Worm (Caenorhabditis elegans) whole organism, L1 larva: ENCODE data around the gene K05F6.4.

Experiments used
- F16B12.6 ChIP-seq: fragments of 150-350 bp; optimal IDR thresholded peaks from 2 replicates; lab custom pipeline; 2014; ENCODE audit warnings: missing biosample characterization, missing genetic modification characterization
- aly-2 ChIP-seq: fragments of 150-350 bp; optimal IDR thresholded peaks from 2 replicates; lab custom pipeline; 2014; ENCODE audit warnings: missing biosample characterization, missing genetic modification characterization
- ceh-90 ChIP-seq: sonication (generic microtip); optimal IDR thresholded peaks from 2 replicates; lab custom pipeline; 2016; ENCODE audit warnings: missing genetic modification characterization, missing compliant biosample characterization
- efl-3 ChIP-seq: fragments of 200-800 bp; sonication (Bioruptor generic); optimal IDR thresholded peaks from 2 replicates; lab custom pipeline; 2018; ENCODE audit warnings: mild to moderate bottlenecking, missing genetic modification characterization, missing compliant biosample characterization
- egl-27 ChIP-seq, 2 experiments: fragments of 150-350 bp in 1 of 2; sonication (generic microtip); optimal IDR thresholded peaks; 3 replicates each; lab custom pipeline; 2017 to 2018; ENCODE audit warnings: missing biosample characterization in 2 of 2, missing genetic modification characterization in 2 of 2, missing genetic modification reagents in 2 of 2
- elt-3 ChIP-seq, 6 experiments: fragments of 150-350 bp in 1 of 6; sonication (generic microtip); optimal IDR thresholded peaks; 2 replicates each; lab custom pipeline; 2017 to 2018; ENCODE audit warnings: missing biosample characterization in 6 of 6, missing genetic modification characterization in 6 of 6, inconsistent platforms in 1 of 6
- ets-5 ChIP-seq: fragments of 200-800 bp; sonication (Bioruptor generic); IDR thresholded peaks from 2 replicates; pipeline ENCODE4 v1.3.6; 2022; ENCODE audit warnings: missing genetic modification characterization, missing compliant biosample characterization
- fkh-10 ChIP-seq: sonication (generic microtip); optimal IDR thresholded peaks from 2 replicates; lab custom pipeline; 2017; ENCODE audit warnings: missing biosample characterization, missing genetic modification reagents, missing genetic modification characterization
- fkh-4 ChIP-seq: sonication (generic microtip); optimal IDR thresholded peaks from 2 replicates; lab custom pipeline; 2016; ENCODE audit warnings: missing compliant biosample characterization, missing genetic modification characterization, borderline replicate concordance
- fkh-8 ChIP-seq: sonication (generic microtip); optimal IDR thresholded peaks from 2 replicates; lab custom pipeline; 2016; ENCODE audit warnings: mild to moderate bottlenecking, missing genetic modification characterization, missing compliant biosample characterization
- grh-1 ChIP-seq: fragments of 200-800 bp; sonication (Bioruptor generic); IDR thresholded peaks from 2 replicates; pipeline ENCODE4 v1.3.6; 2022; ENCODE audit warnings: missing genetic modification reagents, missing genetic modification characterization, missing compliant biosample characterization
- hlh-4 ChIP-seq: sonication (generic microtip); optimal IDR thresholded peaks from 2 replicates; lab custom pipeline; 2016; ENCODE audit warnings: mild to moderate bottlenecking, missing genetic modification characterization, missing compliant biosample characterization
- hpl-2 ChIP-seq: fragments of 150-350 bp; optimal IDR thresholded peaks from 2 replicates; lab custom pipeline; 2014; ENCODE audit warnings: missing biosample characterization, missing genetic modification reagents, missing genetic modification characterization
- irx-1 ChIP-seq: sonication (generic microtip); optimal IDR thresholded peaks from 2 replicates; lab custom pipeline; 2016; ENCODE audit warnings: missing genetic modification characterization, missing compliant biosample characterization
- isw-1 ChIP-seq: fragments of 200-800 bp; sonication (Bioruptor generic); IDR thresholded peaks from 2 replicates; pipeline ENCODE4 v1.3.6; 2022; ENCODE audit warnings: missing genetic modification characterization, missing compliant biosample characterization
- jun-1 ChIP-seq: fragments of 150-350 bp; optimal IDR thresholded peaks from 2 replicates; lab custom pipeline; 2014; ENCODE audit warnings: missing biosample characterization, missing genetic modification reagents, missing genetic modification characterization
- lin-13 ChIP-seq: fragments of 150-350 bp; optimal IDR thresholded peaks from 2 replicates; lab custom pipeline; 2014; ENCODE audit warnings: missing biosample characterization, missing genetic modification reagents, missing genetic modification characterization
- lin-14 ChIP-seq: fragments of 200-800 bp; sonication (Bioruptor generic); optimal IDR thresholded peaks from 2 replicates; lab custom pipeline; 2018; ENCODE audit warnings: mild to moderate bottlenecking, missing genetic modification characterization, moderate library complexity, missing compliant biosample characterization
- lir-3 ChIP-seq: sonication (generic microtip); optimal IDR thresholded peaks from 2 replicates; lab custom pipeline; 2016; ENCODE audit warnings: mild to moderate bottlenecking, missing genetic modification characterization, moderate library complexity, missing compliant biosample characterization; ENCODE audit not compliant: poor library complexity
- mdl-1 ChIP-seq, 2 experiments: fragments of 150-350 bp; optimal IDR thresholded peaks; 2 replicates each; lab custom pipeline; 2014 to 2017; ENCODE audit warnings: missing biosample characterization in 2 of 2, missing genetic modification characterization in 2 of 2, inconsistent platforms in 1 of 2
- mef-2 ChIP-seq: fragments of 150-350 bp; optimal IDR thresholded peaks from 2 replicates; lab custom pipeline; 2014; ENCODE audit warnings: missing biosample characterization, missing genetic modification characterization
- mep-1 ChIP-seq: fragments of 150-350 bp; optimal IDR thresholded peaks from 2 replicates; lab custom pipeline; 2014; ENCODE audit warnings: missing biosample characterization, missing genetic modification characterization
- nhr-12 ChIP-seq: sonication (generic microtip); optimal IDR thresholded peaks from 2 replicates; lab custom pipeline; 2017; ENCODE audit warnings: missing biosample characterization, missing genetic modification characterization
- nhr-19 ChIP-seq: fragments of 200-800 bp; sonication (Bioruptor generic); conservative IDR thresholded peaks from 2 replicates; pipeline ENCODE4 v1.3.6; 2022; ENCODE audit warnings: missing genetic modification characterization, missing compliant biosample characterization
- nhr-20 ChIP-seq: sonication (generic microtip); optimal IDR thresholded peaks from 2 replicates; lab custom pipeline; 2016; ENCODE audit warnings: mild to moderate bottlenecking, missing genetic modification characterization, missing compliant biosample characterization
- nhr-76 ChIP-seq: sonication (generic microtip); optimal IDR thresholded peaks from 2 replicates; lab custom pipeline; 2017; ENCODE audit warnings: missing biosample characterization, missing genetic modification characterization
- nhr-77 ChIP-seq: fragments of 150-350 bp; optimal IDR thresholded peaks from 2 replicates; lab custom pipeline; 2014; ENCODE audit warnings: missing biosample characterization, missing genetic modification characterization
- nhr-90 ChIP-seq: sonication (generic microtip); optimal IDR thresholded peaks from 2 replicates; lab custom pipeline; 2016; ENCODE audit warnings: mild to moderate bottlenecking, missing genetic modification characterization, missing compliant biosample characterization; ENCODE audit not compliant: poor library complexity
- pqm-1 ChIP-seq: sonication (generic microtip); optimal IDR thresholded peaks from 3 replicates; lab custom pipeline; 2017; ENCODE audit warnings: missing biosample characterization, missing genetic modification characterization
- skn-1 ChIP-seq: fragments of 150-350 bp; optimal IDR thresholded peaks from 2 replicates; lab custom pipeline; 2014; ENCODE audit warnings: missing biosample characterization, missing genetic modification characterization
- snpc-4 ChIP-seq: fragments of 150-350 bp; optimal IDR thresholded peaks from 2 replicates; lab custom pipeline; 2014; ENCODE audit warnings: missing biosample characterization, missing genetic modification characterization
- snu-23 ChIP-seq: sonication (generic microtip); optimal IDR thresholded peaks from 2 replicates; lab custom pipeline; 2016; ENCODE audit warnings: missing genetic modification characterization, missing compliant biosample characterization
- tlp-1 ChIP-seq: fragments of 150-350 bp; optimal IDR thresholded peaks from 2 replicates; lab custom pipeline; 2014; ENCODE audit warnings: missing biosample characterization, missing genetic modification characterization
- unc-30 ChIP-seq: sonication (generic microtip); optimal IDR thresholded peaks from 2 replicates; lab custom pipeline; 2017; ENCODE audit warnings: missing biosample characterization, missing genetic modification characterization
- unc-62 ChIP-seq: fragments of 150-350 bp; optimal IDR thresholded peaks from 2 replicates; lab custom pipeline; 2014; ENCODE audit warnings: missing biosample characterization, missing genetic modification reagents, missing genetic modification characterization
- unc-86 ChIP-seq: sonication (generic microtip); optimal IDR thresholded peaks from 2 replicates; lab custom pipeline; 2016; ENCODE audit warnings: missing genetic modification characterization, missing compliant biosample characterization
- unc-98 ChIP-seq: fragments of 200-800 bp; sonication (Bioruptor generic); IDR thresholded peaks from 2 replicates; pipeline ENCODE4 v1.3.6; 2022; ENCODE audit warnings: missing genetic modification characterization, missing compliant biosample characterization
- zip-4 ChIP-seq: fragments of 200-800 bp; sonication (Bioruptor generic); optimal IDR thresholded peaks from 2 replicates; lab custom pipeline; 2018; ENCODE audit warnings: mild to moderate bottlenecking, missing genetic modification characterization, moderate library complexity, missing compliant biosample characterization
- ztf-11 ChIP-seq, 2 experiments: sonication (generic microtip); optimal IDR thresholded peaks; 2 replicates each; lab custom pipeline; 2016 to 2017; ENCODE audit warnings: missing genetic modification characterization in 2 of 2, missing biosample characterization in 1 of 2, missing compliant biosample characterization in 1 of 2

Gene K05F6.4

DNA sequence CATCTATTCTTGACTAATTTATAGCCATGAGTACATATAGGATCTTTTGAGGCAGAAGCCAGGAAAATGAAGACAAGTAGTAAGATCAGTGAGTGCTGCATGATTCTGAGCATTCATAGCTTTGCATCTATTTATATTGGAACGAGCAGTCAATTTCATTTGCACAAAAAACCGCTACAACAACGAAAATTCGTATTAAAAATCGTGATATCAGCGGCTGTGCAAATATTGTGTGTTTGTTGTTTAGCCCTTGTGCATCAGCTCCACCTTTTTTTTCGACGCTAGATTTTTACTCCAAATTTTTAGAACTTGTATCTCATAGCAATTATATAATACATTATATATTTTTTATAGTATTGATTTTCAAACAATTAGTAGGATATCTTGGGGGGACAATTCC is 40.9 kb downstream of the K05F6.4 start, which contains the start of gene clec-21:
Gene clec-21 (minus strand): TSS at position 101 of the 400 bp plus-strand sequence.
- TF ChIP-seq jun-1 (no peak), nhr-19 (GFP tag; lab: Robert Waterston, UW) (no peak), fkh-4 (tag; lab: Kevin White, UChicago) (no peak), mep-1 (tag; lab: Kevin White, UChicago) (no peak), grh-1 (GFP tag; lab: Robert Waterston, UW) (no peak), efl-3 (no peak), egl-27 (tag; optimal IDR thresholded peaks at IDR 0.05; lab: Kevin White, UChicago) (no peak), mdl-1 (tag; optimal IDR thresholded peaks at IDR 0.05; lab: Kevin White, UChicago) (no peak), nhr-90 (tag; lab: Kevin White, UChicago) (no peak), unc-62 (no peak), nhr-76 (tag; lab: Kevin White, UChicago) (no peak), aly-2 (tag; lab: Kevin White, UChicago) (no peak), nhr-12 (tag; lab: Kevin White, UChicago) (no peak), F16B12.6 (tag; lab: Kevin White, UChicago) (no peak), snpc-4 (tag; lab: Kevin White, UChicago) (no peak), ets-5 (GFP tag; lab: Robert Waterston, UW) (no peak), lin-14 (GFP tag; lab: Kevin White, UChicago) (no peak), snu-23 (no peak), hlh-4 (tag; lab: Kevin White, UChicago) (no peak), unc-98 (no peak)

DNA sequence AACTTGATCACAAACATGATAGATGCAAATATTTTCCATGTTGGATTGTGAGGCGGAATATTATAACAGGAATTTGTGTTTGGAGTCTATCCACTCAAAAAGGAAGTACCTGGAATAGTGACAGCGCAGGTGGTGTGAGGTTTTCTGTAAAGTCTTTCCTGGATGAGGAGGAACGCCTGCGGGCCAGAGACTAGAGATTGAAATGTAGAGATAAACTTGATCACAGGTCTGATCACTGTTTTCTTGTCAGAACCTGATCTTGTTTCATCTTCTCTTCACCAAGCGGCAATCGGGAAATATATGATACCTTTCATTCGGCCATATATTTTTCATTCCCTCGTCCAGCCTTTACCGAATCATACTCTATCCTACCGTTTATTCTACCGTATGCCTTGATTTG is 43.0 kb downstream of the K05F6.4 start, which contains the start of gene T07H3.8:
Gene T07H3.8 (plus strand): TSS at position 301 of the 400 bp plus-strand sequence.
- TF ChIP-seq nhr-76 (tag; lab: Kevin White, UChicago) (no peak), mef-2 (tag; lab: Kevin White, UChicago) (no peak), nhr-12 (tag; lab: Kevin White, UChicago) (no peak), fkh-10 (GFP tag; lab: Kevin White, UChicago) (no peak), lin-14 (GFP tag; lab: Kevin White, UChicago) (no peak), unc-86 (tag; lab: Kevin White, UChicago) (no peak), hpl-2 (GFP tag; lab: Kevin White, UChicago) (no peak), tlp-1 (tag; lab: Kevin White, UChicago) (no peak), ztf-11 (tag; optimal IDR thresholded peaks at IDR 0.05; lab: Kevin White, UChicago) (no peak), zip-4 (GFP tag; lab: Kevin White, UChicago) (no peak)
- TF ChIP-seq, all 84 proteins: peak for 0

DNA sequence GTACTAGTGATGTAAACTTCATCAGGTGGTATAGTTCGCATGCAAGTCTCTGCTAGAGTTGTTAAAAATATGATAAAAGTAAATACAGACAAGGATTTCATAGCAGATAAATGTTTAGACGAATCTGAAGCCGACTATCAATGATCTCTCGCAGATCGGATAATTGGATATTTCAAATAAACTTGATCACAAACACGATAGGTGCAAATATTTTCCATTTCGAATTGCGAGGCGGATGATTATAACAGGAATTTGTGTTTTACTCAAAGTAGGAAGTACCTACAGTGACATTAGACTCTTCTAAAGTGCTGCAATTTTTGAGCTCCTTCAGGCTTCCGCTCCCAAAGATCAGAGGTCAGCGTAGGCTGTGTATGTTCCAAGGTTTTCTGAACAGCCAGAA is 46.6 kb downstream of the K05F6.4 start, which contains the start of gene T07H3.7:
Gene T07H3.7 (minus strand): TSS at position 101 of the 400 bp plus-strand sequence.
- TF ChIP-seq grh-1 (GFP tag; lab: Robert Waterston, UW) (no peak), irx-1 (no peak), fkh-10 (GFP tag; lab: Kevin White, UChicago) (no peak), skn-1 (tag; lab: Kevin White, UChicago) (no peak), ceh-90 (tag; lab: Kevin White, UChicago) (no peak), isw-1 (no peak), nhr-77 (tag; lab: Kevin White, UChicago) (no peak), pqm-1 (no peak), nhr-90 (tag; lab: Kevin White, UChicago) (no peak), tlp-1 (tag; lab: Kevin White, UChicago) (no peak), lin-13 (no peak), lir-3 (tag; lab: Kevin White, UChicago) (no peak), nhr-20 (tag; lab: Kevin White, UChicago) (no peak), unc-30 (tag; lab: Kevin White, UChicago) (no peak), elt-3 (tag; optimal IDR thresholded peaks at IDR 0.05; lab: Kevin White, UChicago) (no peak), fkh-8 (no peak)
